Worm (Caenorhabditis elegans) whole organism, L3 larva: ENCODE results near the gene cyp-33B1.

Experiments used
- aly-2 ChIP-seq: fragments of 150-350 bp; optimal IDR thresholded peaks from 2 replicates; lab custom pipeline; 2014; ENCODE audit warnings: missing biosample characterization, missing genetic modification characterization
- ceh-16 ChIP-seq: sonication (generic microtip); optimal IDR thresholded peaks from 2 replicates; lab custom pipeline; 2017; ENCODE audit warnings: missing biosample characterization, missing genetic modification characterization
- ceh-28 ChIP-seq: fragments of 150-350 bp; optimal IDR thresholded peaks from 2 replicates; lab custom pipeline; 2014; ENCODE audit warnings: missing biosample characterization, missing genetic modification reagents, missing genetic modification characterization
- fos-1 ChIP-seq: fragments of 150-350 bp; optimal IDR thresholded peaks from 2 replicates; lab custom pipeline; 2014; ENCODE audit warnings: missing biosample characterization, missing genetic modification characterization
- nhr-28 ChIP-seq: fragments of 150-350 bp; optimal IDR thresholded peaks from 2 replicates; lab custom pipeline; 2014; ENCODE audit warnings: missing biosample characterization, missing genetic modification characterization
- nhr-43 ChIP-seq: sonication (generic microtip); optimal IDR thresholded peaks from 2 replicates; lab custom pipeline; 2016; ENCODE audit warnings: mild to moderate bottlenecking, missing genetic modification characterization, missing compliant biosample characterization; ENCODE audit not compliant: poor library complexity, severe bottlenecking
- nhr-76 ChIP-seq: fragments of 150-350 bp; sonication (generic microtip); optimal IDR thresholded peaks from 5 replicates; lab custom pipeline; 2014; ENCODE audit warnings: missing biosample characterization, missing genetic modification characterization
- nhr-77 ChIP-seq: fragments of 150-350 bp; optimal IDR thresholded peaks from 2 replicates; lab custom pipeline; 2014; ENCODE audit warnings: missing biosample characterization, missing genetic modification characterization
- snpc-4 ChIP-seq: fragments of 150-350 bp; optimal IDR thresholded peaks from 2 replicates; lab custom pipeline; 2014; ENCODE audit warnings: missing biosample characterization, missing genetic modification characterization
- unc-39 ChIP-seq: sonication (generic microtip); optimal IDR thresholded peaks from 4 replicates; lab custom pipeline; 2017; ENCODE audit warnings: missing biosample characterization, missing genetic modification characterization
- unc-62 ChIP-seq: fragments of 150-350 bp; sonication (generic microtip); optimal IDR thresholded peaks from 4 replicates; lab custom pipeline; 2014; ENCODE audit warnings: missing biosample characterization, missing genetic modification reagents, missing genetic modification characterization

- TF ChIP-seq snpc-4 (tag; lab: Kevin White, UChicago) (no peak), nhr-28 (tag; lab: Kevin White, UChicago) (no peak), fos-1 (no peak), nhr-43 (no peak), nhr-76 (tag; lab: Kevin White, UChicago) (no peak), unc-39 (tag; lab: Kevin White, UChicago) (no peak), nhr-77 (tag; lab: Kevin White, UChicago) (no peak), ceh-28 (tag; lab: Kevin White, UChicago) (no peak), ceh-16 (no peak), unc-62 (GFP tag; lab: Kevin White, UChicago) (no peak), aly-2 (tag; lab: Kevin White, UChicago) (no peak)
These were observed 12.1 kb downstream of the cyp-33B1 start for ce11 chrV:9053235-9053634.
